Worm (Caenorhabditis elegans) whole organism, L4 larva: ENCODE data around the gene K02E2.8.
A peak's percentile ranks its signal among the peaks of the same experiment; 100 is the strongest.

Source experiments
- F10B5.3 ChIP-seq: sonication (generic microtip); optimal IDR thresholded peaks from 2 replicates; lab custom pipeline; 2016; ENCODE audit warnings: mild to moderate bottlenecking, missing genetic modification characterization, missing compliant biosample characterization
- F49E8.2 ChIP-seq: sonication (generic microtip); optimal IDR thresholded peaks from 2 replicates; lab custom pipeline; 2016; ENCODE audit warnings: missing compliant biosample characterization, mild to moderate bottlenecking, missing genetic modification characterization, borderline replicate concordance
- T26A8.4 ChIP-seq: fragments of 200-800 bp; sonication (Bioruptor generic); IDR thresholded peaks from 2 replicates; pipeline ENCODE4 v1.3.6; 2022; ENCODE audit warnings: missing genetic modification characterization, missing compliant biosample characterization
- Y48G9A.11 ChIP-seq: fragments of 200-800 bp; sonication (Bioruptor generic); IDR thresholded peaks from 2 replicates; pipeline ENCODE4 v1.3.6; 2022; ENCODE audit warnings: missing genetic modification reagents, missing genetic modification characterization, missing compliant biosample characterization
- Y5F2A.4 ChIP-seq: fragments of 200-800 bp; sonication (Bioruptor generic); optimal IDR thresholded peaks from 2 replicates; lab custom pipeline; 2018; ENCODE audit warnings: mild to moderate bottlenecking, missing genetic modification characterization, missing compliant biosample characterization
- Y75B8A.6 ChIP-seq: fragments of 200-800 bp; sonication (Bioruptor generic); IDR thresholded peaks from 2 replicates; pipeline ENCODE4 v1.3.6; 2022; ENCODE audit warnings: missing genetic modification reagents, missing genetic modification characterization, missing compliant biosample characterization
- ZK546.5 ChIP-seq, 2 experiments: sonication (generic microtip); optimal IDR thresholded peaks; 2 replicates each; lab custom pipeline; 2017; ENCODE audit warnings: missing biosample characterization in 2 of 2, missing genetic modification characterization in 2 of 2
- aha-1 ChIP-seq: fragments of 150-350 bp; peaks from one replicate; lab custom pipeline; 2014; ENCODE audit warnings: missing biosample characterization, missing genetic modification characterization
- ceh-20 ChIP-seq: fragments of 200-800 bp; sonication (Bioruptor generic); IDR thresholded peaks from 2 replicates; pipeline ENCODE4 v1.3.6; 2022; ENCODE audit warnings: missing genetic modification reagents, missing genetic modification characterization, missing compliant biosample characterization
- ceh-28 ChIP-seq: fragments of 150-350 bp; optimal IDR thresholded peaks from 2 replicates; lab custom pipeline; 2014; ENCODE audit warnings: missing biosample characterization, missing genetic modification reagents, missing genetic modification characterization
- ceh-32 ChIP-seq: sonication (generic microtip); optimal IDR thresholded peaks from 2 replicates; lab custom pipeline; 2016; ENCODE audit warnings: mild to moderate bottlenecking, missing genetic modification characterization, missing compliant biosample characterization; ENCODE audit not compliant: poor library complexity
- ces-1 ChIP-seq: fragments of 150-350 bp; sonication (generic microtip); optimal IDR thresholded peaks from 4 replicates; lab custom pipeline; 2014; ENCODE audit warnings: missing biosample characterization, missing genetic modification reagents, missing genetic modification characterization
- cey-2 ChIP-seq: sonication (generic microtip); optimal IDR thresholded peaks from 3 replicates; lab custom pipeline; 2017; ENCODE audit warnings: missing genetic modification characterization, mild to moderate bottlenecking, missing compliant biosample characterization, antibody characterized with exemption, borderline replicate concordance; ENCODE audit not compliant: insufficient read depth
- ctbp-1 ChIP-seq: fragments of 200-800 bp; sonication (Bioruptor generic); IDR thresholded peaks from 2 replicates; pipeline ENCODE4 v1.3.6; 2022; ENCODE audit warnings: missing genetic modification reagents, missing genetic modification characterization, missing compliant biosample characterization
- daf-16 ChIP-seq, 3 experiments: sonication (generic microtip); optimal IDR thresholded peaks; 2 replicates each; lab custom pipeline; 2016 to 2017; ENCODE audit warnings: missing genetic modification characterization in 3 of 3, missing genetic modification reagents in 3 of 3, mild to moderate bottlenecking in 2 of 3, missing compliant biosample characterization in 2 of 3, missing biosample characterization in 1 of 3, moderate library complexity in 1 of 3
- daf-19 ChIP-seq: fragments of 200-800 bp; sonication (Bioruptor generic); conservative IDR thresholded peaks from 2 replicates; pipeline ENCODE4 v1.3.6; 2022; ENCODE audit warnings: missing genetic modification characterization, missing compliant biosample characterization
- daf-8 ChIP-seq: fragments of 200-800 bp; sonication (Bioruptor generic); IDR thresholded peaks from 2 replicates; pipeline ENCODE4 v1.3.6; 2022; ENCODE audit warnings: missing genetic modification characterization, missing compliant biosample characterization
- dmd-6 ChIP-seq: fragments of 200-800 bp; sonication (Bioruptor generic); IDR thresholded peaks from 2 replicates; pipeline ENCODE4 v1.3.6; 2022; ENCODE audit warnings: missing genetic modification reagents, missing genetic modification characterization, missing compliant biosample characterization
- dpl-1 ChIP-seq: fragments of 150-350 bp; optimal IDR thresholded peaks from 2 replicates; lab custom pipeline; 2014; ENCODE audit warnings: missing biosample characterization, missing genetic modification reagents, missing genetic modification characterization
- hif-1 ChIP-seq, 2 experiments: sonication (generic microtip); optimal IDR thresholded peaks; 2 replicates each; lab custom pipeline; 2016 to 2017; ENCODE audit warnings: missing compliant biosample characterization in 2 of 2, missing genetic modification characterization in 2 of 2, missing genetic modification reagents in 2 of 2, missing genotype in 2 of 2, mild to moderate bottlenecking in 1 of 2
- hlh-11 ChIP-seq: fragments of 200-800 bp; sonication (Bioruptor generic); optimal IDR thresholded peaks from 2 replicates; lab custom pipeline; 2018; ENCODE audit warnings: mild to moderate bottlenecking, missing genetic modification characterization, missing compliant biosample characterization
- hlh-30 ChIP-seq: sonication (generic microtip); optimal IDR thresholded peaks from 2 replicates; lab custom pipeline; 2017; ENCODE audit warnings: antibody characterized with exemption, mild to moderate bottlenecking, missing genetic modification characterization, missing compliant biosample characterization; ENCODE audit not compliant: insufficient read depth
- hmg-1.1 ChIP-seq: fragments of 200-800 bp; sonication (Bioruptor generic); IDR thresholded peaks from 2 replicates; pipeline ENCODE4 v1.3.6; 2022; ENCODE audit warnings: missing genetic modification reagents, missing genetic modification characterization, missing compliant biosample characterization
- lin-1 ChIP-seq: fragments of 200-800 bp; sonication (Bioruptor generic); IDR thresholded peaks from 2 replicates; pipeline ENCODE4 v1.3.6; 2022; ENCODE audit warnings: missing genetic modification reagents, missing genetic modification characterization, missing compliant biosample characterization
- lin-13 ChIP-seq: fragments of 150-350 bp; optimal IDR thresholded peaks from 2 replicates; lab custom pipeline; 2014; ENCODE audit warnings: missing biosample characterization, missing genetic modification reagents, missing genetic modification characterization
- lin-38 ChIP-seq: fragments of 200-800 bp; sonication (Bioruptor generic); IDR thresholded peaks from 2 replicates; pipeline ENCODE4 v1.3.6; 2022; ENCODE audit warnings: missing genetic modification reagents, missing genetic modification characterization, missing compliant biosample characterization
- lsy-2 ChIP-seq, 2 experiments: fragments of 150-350 bp in 1 of 2; sonication (generic microtip) in 1 of 2; optimal IDR thresholded peaks; 2 replicates each; lab custom pipeline; 2014 to 2017; ENCODE audit warnings: missing biosample characterization in 2 of 2, missing genetic modification characterization in 2 of 2
- madf-9 ChIP-seq: fragments of 200-800 bp; sonication (Bioruptor generic); conservative IDR thresholded peaks from 2 replicates; pipeline ENCODE4 v1.3.6; 2022; ENCODE audit warnings: missing genetic modification reagents, missing genetic modification characterization, missing compliant biosample characterization
- mdl-1 ChIP-seq, 2 experiments: fragments of 150-350 bp in 1 of 2; sonication (generic microtip) in 1 of 2; optimal IDR thresholded peaks; 2 replicates each; lab custom pipeline; 2014 to 2017; ENCODE audit warnings: missing biosample characterization in 2 of 2, missing genetic modification characterization in 2 of 2
- mdt-29 ChIP-seq: fragments of 200-800 bp; sonication (Bioruptor generic); IDR thresholded peaks from 2 replicates; pipeline ENCODE4 v1.3.6; 2022; ENCODE audit warnings: missing genetic modification reagents, missing genetic modification characterization, missing compliant biosample characterization
- mep-1 ChIP-seq: fragments of 150-350 bp; sonication (generic microtip); optimal IDR thresholded peaks from 3 replicates; lab custom pipeline; 2014; ENCODE audit warnings: missing biosample characterization, missing genetic modification characterization
- nhr-10 ChIP-seq: fragments of 150-350 bp; optimal IDR thresholded peaks from 2 replicates; lab custom pipeline; 2014; ENCODE audit warnings: missing biosample characterization, missing genetic modification characterization
- nhr-102 ChIP-seq: sonication (generic microtip); optimal IDR thresholded peaks from 2 replicates; lab custom pipeline; 2016; ENCODE audit warnings: mild to moderate bottlenecking, missing genetic modification characterization, moderate library complexity, missing compliant biosample characterization
- nhr-111 ChIP-seq: fragments of 200-800 bp; sonication (Bioruptor generic); optimal IDR thresholded peaks from 2 replicates; lab custom pipeline; 2018; ENCODE audit warnings: mild to moderate bottlenecking, missing genetic modification characterization, missing compliant biosample characterization
- nhr-25 ChIP-seq: sonication (generic microtip); optimal IDR thresholded peaks from 2 replicates; lab custom pipeline; 2017; ENCODE audit warnings: missing genetic modification characterization, mild to moderate bottlenecking, missing compliant biosample characterization, antibody characterized with exemption, moderate library complexity, borderline replicate concordance; ENCODE audit not compliant: insufficient read depth
- nhr-77 ChIP-seq: fragments of 150-350 bp; optimal IDR thresholded peaks from 2 replicates; lab custom pipeline; 2014; ENCODE audit warnings: missing biosample characterization, missing genetic modification characterization
- pha-4 ChIP-seq, 2 experiments: fragments of 150-350 bp in 1 of 2; fragments of 200-800 bp in 1 of 2; sonication (Bioruptor generic) in 1 of 2; IDR thresholded peaks in 1 of 2; optimal IDR thresholded peaks in 1 of 2; 2 replicates each; pipeline versions ENCODE4 v1.3.6 to Lab custom; 2014 to 2022; ENCODE audit warnings: missing genetic modification characterization in 2 of 2, missing genetic modification reagents in 2 of 2, missing biosample characterization in 1 of 2, missing compliant biosample characterization in 1 of 2
- php-3 ChIP-seq: fragments of 200-800 bp; sonication (Bioruptor generic); IDR thresholded peaks from 2 replicates; pipeline ENCODE4 v1.3.6; 2022; ENCODE audit warnings: missing genetic modification reagents, missing genetic modification characterization, missing compliant biosample characterization
- rbr-2 ChIP-seq: sonication (generic microtip); optimal IDR thresholded peaks from 2 replicates; lab custom pipeline; 2016; ENCODE audit warnings: missing genotype, missing genetic modification characterization, missing compliant biosample characterization
- saeg-2 ChIP-seq: fragments of 200-800 bp; sonication (Bioruptor generic); IDR thresholded peaks from 2 replicates; pipeline ENCODE4 v1.3.6; 2022; ENCODE audit warnings: missing genetic modification reagents, missing genetic modification characterization, missing compliant biosample characterization
- sdz-12 ChIP-seq: fragments of 200-800 bp; sonication (Bioruptor generic); optimal IDR thresholded peaks from 2 replicates; lab custom pipeline; 2018; ENCODE audit warnings: mild to moderate bottlenecking, missing genetic modification characterization, missing compliant biosample characterization
- skn-1 ChIP-seq: fragments of 150-350 bp; optimal IDR thresholded peaks from 2 replicates; lab custom pipeline; 2014; ENCODE audit warnings: missing biosample characterization, missing genetic modification characterization
- snpc-1.2 ChIP-seq: fragments of 200-800 bp; sonication (Bioruptor generic); IDR thresholded peaks from 2 replicates; pipeline ENCODE4 v1.3.6; 2022; ENCODE audit warnings: missing genetic modification reagents, missing genetic modification characterization, missing compliant biosample characterization
- spr-3 ChIP-seq: fragments of 200-800 bp; sonication (Bioruptor generic); optimal IDR thresholded peaks from 2 replicates; lab custom pipeline; 2018; ENCODE audit warnings: mild to moderate bottlenecking, missing genetic modification characterization, missing compliant biosample characterization
- unc-39 ChIP-seq: sonication (generic microtip); optimal IDR thresholded peaks from 2 replicates; lab custom pipeline; 2017; ENCODE audit warnings: missing biosample characterization, missing genetic modification characterization
- zfp-3 ChIP-seq: fragments of 200-800 bp; sonication (Bioruptor generic); conservative IDR thresholded peaks from 2 replicates; pipeline ENCODE4 v1.3.6; 2022; ENCODE audit warnings: missing genetic modification reagents, missing genetic modification characterization, missing compliant biosample characterization
- zip-11 ChIP-seq: fragments of 200-800 bp; sonication (Bioruptor generic); IDR thresholded peaks from 2 replicates; pipeline ENCODE4 v1.3.6; 2022; ENCODE audit warnings: missing genetic modification characterization, missing compliant biosample characterization
- ztf-11 ChIP-seq: fragments of 150-350 bp; optimal IDR thresholded peaks from 2 replicates; lab custom pipeline; 2014; ENCODE audit warnings: missing biosample characterization, missing genetic modification characterization
- ztf-7 ChIP-seq: fragments of 150-350 bp; optimal IDR thresholded peaks from 2 replicates; lab custom pipeline; 2014; ENCODE audit warnings: missing biosample characterization, missing genetic modification characterization

The K02E2.8 gene

ce11 chrV:20383065-20383609, 16.4 kb upstream of the K02E2.8 start, which contains the start of gene K02E2.11 (continued):
- TF ChIP-seq hmg-1.1 (peak; percentile 71), zip-11 (GFP tag; lab: Robert Waterston, UW) (no peak), nhr-25 (no peak), php-3 (GFP tag; lab: Robert Waterston, UW) (no peak), aha-1 (tag; lab: Kevin White, UChicago) (no peak), dmd-6 (GFP tag; lab: Robert Waterston, UW) (no peak), lin-38 (GFP tag; lab: Robert Waterston, UW) (no peak), hlh-11 (tag; lab: Kevin White, UChicago) (no peak), ces-1 (GFP tag; lab: Kevin White, UChicago) (no peak), snpc-1.2 (no peak), mep-1 (peak; percentile 58), dpl-1 (GFP tag; lab: Kevin White, UChicago) (peak; percentile 27), lin-13 (no peak), nhr-111 (GFP tag; lab: Kevin White, UChicago) (no peak), spr-3 (GFP tag; lab: Kevin White, UChicago) (no peak), unc-39 (no peak), F10B5.3 (tag; lab: Kevin White, UChicago) (no peak), saeg-2 (GFP tag; lab: Robert Waterston, UW) (no peak), madf-9 (GFP tag; lab: Robert Waterston, UW) (no peak), cey-2 (tag; lab: Kevin White, UChicago) (no peak), daf-8 (GFP tag; lab: Robert Waterston, UW) (no peak), nhr-77 (no peak), F49E8.2 (tag; lab: Kevin White, UChicago) (no peak), nhr-102 (tag; lab: Kevin White, UChicago) (no peak), skn-1 (tag; lab: Kevin White, UChicago) (no peak), Y75B8A.6 (GFP tag; lab: Robert Waterston, UW) (no peak), daf-19 (GFP tag; lab: Robert Waterston, UW) (no peak), sdz-12 (no peak), ztf-7 (tag; lab: Kevin White, UChicago) (no peak), Y48G9A.11 (GFP tag; lab: Robert Waterston, UW) (no peak), lsy-2 (tag; optimal IDR thresholded peaks at IDR 0.05; lab: Kevin White, UChicago) (peak in 1 of 2 experiments; percentile 60)
- TF ChIP-seq, all 104 proteins: peak for 15

ce11 chrV:20380320-20380719, 13.6 kb upstream of the K02E2.8 start, which contains the start of gene K02E2.6:
TSS of gene K02E2.6 (plus strand) at chrV:20380561.
- TF ChIP-seq lin-1 (GFP tag; lab: Robert Waterston, UW) (no peak), ZK546.5 (tag; optimal IDR thresholded peaks at IDR 0.05; lab: Kevin White, UChicago) (no peak), ztf-11 (tag; lab: Kevin White, UChicago) (no peak), Y5F2A.4 (GFP tag; lab: Kevin White, UChicago) (no peak), ceh-28 (no peak), hif-1 (tag; optimal IDR thresholded peaks at IDR 0.05; lab: Kevin White, UChicago) (no peak), daf-16 (GFP tag; optimal IDR thresholded peaks at IDR 0.05; lab: Kevin White, UChicago) (no peak), daf-16 (tag; optimal IDR thresholded peaks at IDR 0.05; lab: Kevin White, UChicago) (peak; percentile 6), mdt-29 (GFP tag; lab: Robert Waterston, UW) (no peak), zip-11 (GFP tag; lab: Robert Waterston, UW) (no peak), ctbp-1 (GFP tag; lab: Robert Waterston, UW) (no peak), pha-4 (GFP tag; IDR thresholded peaks at IDR 0.05; lab: Robert Waterston, UW) (no peak), pha-4 (tag; optimal IDR thresholded peaks at IDR 0.05; lab: Kevin White, UChicago) (no peak), hlh-30 (peak; percentile 54), T26A8.4 (GFP tag; lab: Robert Waterston, UW) (no peak), mdl-1 (tag; optimal IDR thresholded peaks at IDR 0.05; lab: Kevin White, UChicago) (no peak), nhr-10 (tag; lab: Kevin White, UChicago) (no peak), rbr-2 (tag; lab: Kevin White, UChicago) (no peak), zfp-3 (GFP tag; lab: Robert Waterston, UW) (no peak), ceh-32 (tag; lab: Kevin White, UChicago) (no peak), nhr-102 (tag; lab: Kevin White, UChicago) (no peak), ceh-20 (no peak)
